Worm (Caenorhabditis elegans) whole organism, L4 larva: ENCODE data around the gene B0416.7.

Experiments used
- D1046.2 ChIP-seq: fragments of 200-800 bp; sonication (Bioruptor generic); IDR thresholded peaks from 2 replicates; pipeline ENCODE4 v1.3.6; 2022; ENCODE audit warnings: missing genetic modification characterization, missing compliant biosample characterization
- F26F4.8 ChIP-seq: fragments of 200-800 bp; sonication (Bioruptor generic); conservative IDR thresholded peaks from 2 replicates; pipeline ENCODE4 v1.3.6; 2022; ENCODE audit warnings: missing genetic modification characterization, missing compliant biosample characterization
- F37D6.2 ChIP-seq: sonication (generic microtip); optimal IDR thresholded peaks from 2 replicates; lab custom pipeline; 2016; ENCODE audit warnings: mild to moderate bottlenecking, missing genetic modification characterization, missing compliant biosample characterization
- F44E2.7 ChIP-seq: fragments of 200-800 bp; sonication (Bioruptor generic); IDR thresholded peaks from 2 replicates; pipeline ENCODE4 v2.1.2; 2022; ENCODE audit warnings: missing genetic modification characterization, missing compliant biosample characterization
- T20F7.1 ChIP-seq: fragments of 200-800 bp; sonication (Bioruptor generic); optimal IDR thresholded peaks from 2 replicates; lab custom pipeline; 2018; ENCODE audit warnings: mild to moderate bottlenecking, missing genetic modification characterization, missing compliant biosample characterization
- T26A8.4 ChIP-seq: fragments of 200-800 bp; sonication (Bioruptor generic); IDR thresholded peaks from 2 replicates; pipeline ENCODE4 v1.3.6; 2022; ENCODE audit warnings: missing genetic modification characterization, missing compliant biosample characterization
- Y48G9A.11 ChIP-seq: fragments of 200-800 bp; sonication (Bioruptor generic); IDR thresholded peaks from 2 replicates; pipeline ENCODE4 v1.3.6; 2022; ENCODE audit warnings: missing genetic modification reagents, missing genetic modification characterization, missing compliant biosample characterization
- ZK337.2 ChIP-seq: fragments of 200-800 bp; sonication (Bioruptor generic); IDR thresholded peaks from 2 replicates; pipeline ENCODE4 v1.3.6; 2022; ENCODE audit warnings: missing genetic modification reagents, missing genetic modification characterization, missing compliant biosample characterization
- aha-1 ChIP-seq: fragments of 150-350 bp; peaks from one replicate; lab custom pipeline; 2014; ENCODE audit warnings: missing biosample characterization, missing genetic modification characterization
- aly-2 ChIP-seq: sonication (generic microtip); optimal IDR thresholded peaks from 2 replicates; lab custom pipeline; 2018; ENCODE audit warnings: missing biosample characterization, missing genetic modification characterization
- ceh-32 ChIP-seq: sonication (generic microtip); optimal IDR thresholded peaks from 2 replicates; lab custom pipeline; 2016; ENCODE audit warnings: mild to moderate bottlenecking, missing genetic modification characterization, missing compliant biosample characterization; ENCODE audit not compliant: poor library complexity
- ceh-44 ChIP-seq: fragments of 200-800 bp; sonication (Bioruptor generic); IDR thresholded peaks from 2 replicates; pipeline ENCODE4 v1.3.6; 2022; ENCODE audit warnings: missing genetic modification reagents, missing genetic modification characterization, missing compliant biosample characterization
- ces-1 ChIP-seq: fragments of 150-350 bp; sonication (generic microtip); optimal IDR thresholded peaks from 4 replicates; lab custom pipeline; 2014; ENCODE audit warnings: missing biosample characterization, missing genetic modification reagents, missing genetic modification characterization
- cey-2 ChIP-seq: sonication (generic microtip); optimal IDR thresholded peaks from 3 replicates; lab custom pipeline; 2017; ENCODE audit warnings: missing genetic modification characterization, mild to moderate bottlenecking, missing compliant biosample characterization, antibody characterized with exemption, borderline replicate concordance; ENCODE audit not compliant: insufficient read depth
- daf-19 ChIP-seq: fragments of 200-800 bp; sonication (Bioruptor generic); conservative IDR thresholded peaks from 2 replicates; pipeline ENCODE4 v1.3.6; 2022; ENCODE audit warnings: missing genetic modification characterization, missing compliant biosample characterization
- daf-8 ChIP-seq: fragments of 200-800 bp; sonication (Bioruptor generic); IDR thresholded peaks from 2 replicates; pipeline ENCODE4 v1.3.6; 2022; ENCODE audit warnings: missing genetic modification characterization, missing compliant biosample characterization
- dve-1 ChIP-seq: sonication (generic microtip); optimal IDR thresholded peaks from 2 replicates; lab custom pipeline; 2017; ENCODE audit warnings: antibody characterized with exemption, mild to moderate bottlenecking, missing genetic modification characterization, missing compliant biosample characterization; ENCODE audit not compliant: insufficient read depth
- fos-1 ChIP-seq: fragments of 150-350 bp; optimal IDR thresholded peaks from 2 replicates; lab custom pipeline; 2014; ENCODE audit warnings: missing biosample characterization, missing genetic modification characterization
- hif-1 ChIP-seq, 2 experiments: sonication (generic microtip); optimal IDR thresholded peaks; 2 replicates each; lab custom pipeline; 2016 to 2017; ENCODE audit warnings: missing compliant biosample characterization in 2 of 2, missing genetic modification characterization in 2 of 2, missing genetic modification reagents in 2 of 2, missing genotype in 2 of 2, mild to moderate bottlenecking in 1 of 2
- hlh-30 ChIP-seq: sonication (generic microtip); optimal IDR thresholded peaks from 2 replicates; lab custom pipeline; 2017; ENCODE audit warnings: antibody characterized with exemption, mild to moderate bottlenecking, missing genetic modification characterization, missing compliant biosample characterization; ENCODE audit not compliant: insufficient read depth
- lim-7 ChIP-seq: fragments of 200-800 bp; sonication (Bioruptor generic); IDR thresholded peaks from 2 replicates; pipeline ENCODE4 v1.3.6; 2022; ENCODE audit warnings: missing genetic modification characterization, missing compliant biosample characterization
- lin-39 ChIP-seq: fragments of 150-350 bp; optimal IDR thresholded peaks from 2 replicates; lab custom pipeline; 2014; ENCODE audit warnings: missing biosample characterization, missing genetic modification reagents, missing genetic modification characterization
- lir-3 ChIP-seq: sonication (generic microtip); optimal IDR thresholded peaks from 2 replicates; lab custom pipeline; 2016; ENCODE audit warnings: mild to moderate bottlenecking, missing genetic modification characterization, missing compliant biosample characterization
- lsy-2 ChIP-seq, 2 experiments: fragments of 150-350 bp in 1 of 2; sonication (generic microtip) in 1 of 2; optimal IDR thresholded peaks; 2 replicates each; lab custom pipeline; 2014 to 2017; ENCODE audit warnings: missing biosample characterization in 2 of 2, missing genetic modification characterization in 2 of 2
- madf-5 ChIP-seq, 2 experiments: fragments of 200-800 bp; sonication (Bioruptor generic); IDR thresholded peaks; 2 replicates each; pipeline ENCODE4 v1.3.6; 2022; ENCODE audit warnings: missing compliant biosample characterization in 2 of 2, missing genetic modification characterization in 2 of 2
- madf-9 ChIP-seq: fragments of 200-800 bp; sonication (Bioruptor generic); conservative IDR thresholded peaks from 2 replicates; pipeline ENCODE4 v1.3.6; 2022; ENCODE audit warnings: missing genetic modification reagents, missing genetic modification characterization, missing compliant biosample characterization
- mdl-1 ChIP-seq, 2 experiments: fragments of 150-350 bp in 1 of 2; sonication (generic microtip) in 1 of 2; optimal IDR thresholded peaks; 2 replicates each; lab custom pipeline; 2014 to 2017; ENCODE audit warnings: missing biosample characterization in 2 of 2, missing genetic modification characterization in 2 of 2
- mxl-3 ChIP-seq: fragments of 200-800 bp; sonication (Bioruptor generic); optimal IDR thresholded peaks from 2 replicates; lab custom pipeline; 2018; ENCODE audit warnings: mild to moderate bottlenecking, missing genetic modification characterization, missing compliant biosample characterization
- nhr-102 ChIP-seq: sonication (generic microtip); optimal IDR thresholded peaks from 2 replicates; lab custom pipeline; 2016; ENCODE audit warnings: mild to moderate bottlenecking, missing genetic modification characterization, moderate library complexity, missing compliant biosample characterization
- nhr-11 ChIP-seq: fragments of 150-350 bp; optimal IDR thresholded peaks from 2 replicates; lab custom pipeline; 2014; ENCODE audit warnings: missing biosample characterization, missing genetic modification characterization
- nhr-25 ChIP-seq: sonication (generic microtip); optimal IDR thresholded peaks from 2 replicates; lab custom pipeline; 2017; ENCODE audit warnings: missing genetic modification characterization, mild to moderate bottlenecking, missing compliant biosample characterization, antibody characterized with exemption, moderate library complexity, borderline replicate concordance; ENCODE audit not compliant: insufficient read depth
- nhr-6 ChIP-seq: fragments of 150-350 bp; optimal IDR thresholded peaks from 2 replicates; lab custom pipeline; 2014; ENCODE audit warnings: missing biosample characterization, missing genetic modification characterization
- pha-4 ChIP-seq, 2 experiments: fragments of 150-350 bp in 1 of 2; fragments of 200-800 bp in 1 of 2; sonication (Bioruptor generic) in 1 of 2; IDR thresholded peaks in 1 of 2; optimal IDR thresholded peaks in 1 of 2; 2 replicates each; pipeline versions ENCODE4 v1.3.6 to Lab custom; 2014 to 2022; ENCODE audit warnings: missing genetic modification characterization in 2 of 2, missing genetic modification reagents in 2 of 2, missing biosample characterization in 1 of 2, missing compliant biosample characterization in 1 of 2
- php-3 ChIP-seq: fragments of 200-800 bp; sonication (Bioruptor generic); IDR thresholded peaks from 2 replicates; pipeline ENCODE4 v1.3.6; 2022; ENCODE audit warnings: missing genetic modification reagents, missing genetic modification characterization, missing compliant biosample characterization
- rbr-2 ChIP-seq: sonication (generic microtip); optimal IDR thresholded peaks from 2 replicates; lab custom pipeline; 2016; ENCODE audit warnings: missing genotype, missing genetic modification characterization, missing compliant biosample characterization
- saeg-2 ChIP-seq: fragments of 200-800 bp; sonication (Bioruptor generic); IDR thresholded peaks from 2 replicates; pipeline ENCODE4 v1.3.6; 2022; ENCODE audit warnings: missing genetic modification reagents, missing genetic modification characterization, missing compliant biosample characterization
- sdz-12 ChIP-seq: fragments of 200-800 bp; sonication (Bioruptor generic); optimal IDR thresholded peaks from 2 replicates; lab custom pipeline; 2018; ENCODE audit warnings: mild to moderate bottlenecking, missing genetic modification characterization, missing compliant biosample characterization
- snpc-1.2 ChIP-seq: fragments of 200-800 bp; sonication (Bioruptor generic); IDR thresholded peaks from 2 replicates; pipeline ENCODE4 v1.3.6; 2022; ENCODE audit warnings: missing genetic modification reagents, missing genetic modification characterization, missing compliant biosample characterization
- spr-1 ChIP-seq: sonication (generic microtip); optimal IDR thresholded peaks from 2 replicates; lab custom pipeline; 2016; ENCODE audit warnings: mild to moderate bottlenecking, missing genetic modification characterization, missing compliant biosample characterization
- spr-3 ChIP-seq: fragments of 200-800 bp; sonication (Bioruptor generic); optimal IDR thresholded peaks from 2 replicates; lab custom pipeline; 2018; ENCODE audit warnings: mild to moderate bottlenecking, missing genetic modification characterization, missing compliant biosample characterization
- unc-130 ChIP-seq: sonication (generic microtip); optimal IDR thresholded peaks from 2 replicates; lab custom pipeline; 2016; ENCODE audit warnings: missing genetic modification reagents, missing genetic modification characterization, missing compliant biosample characterization
- zfp-3 ChIP-seq: fragments of 200-800 bp; sonication (Bioruptor generic); conservative IDR thresholded peaks from 2 replicates; pipeline ENCODE4 v1.3.6; 2022; ENCODE audit warnings: missing genetic modification reagents, missing genetic modification characterization, missing compliant biosample characterization
- ztf-7 ChIP-seq: fragments of 150-350 bp; optimal IDR thresholded peaks from 2 replicates; lab custom pipeline; 2014; ENCODE audit warnings: missing biosample characterization, missing genetic modification characterization

Gene B0416.7

DNA sequence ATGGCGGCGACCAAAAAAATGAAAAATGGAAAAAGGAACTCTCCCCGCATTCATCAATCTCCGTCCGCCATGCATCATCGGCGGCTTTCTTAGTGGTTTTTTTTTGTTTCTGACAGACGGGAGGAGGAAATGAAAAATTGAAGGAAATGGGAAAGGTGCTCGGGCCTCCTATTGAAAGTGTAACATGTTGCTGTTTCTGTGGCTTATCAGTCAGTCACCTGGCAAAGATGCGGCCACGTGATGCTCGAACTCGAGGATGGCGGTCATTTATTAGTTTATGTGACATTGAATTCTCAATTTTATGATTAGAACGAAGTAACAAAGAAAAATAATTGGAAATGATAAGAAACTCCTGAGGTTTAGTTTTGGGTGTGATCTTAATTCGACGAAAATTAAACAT, 33.1 kb downstream of the B0416.7 start (continued):
- TF ChIP-seq hlh-30 (tag; lab: Kevin White, UChicago) = peak; percentile 94
- no peak for TF ChIP-seq fos-1 (tag; lab: Kevin White, UChicago)
- 0 out of 2 replicates have a peak, but pooled peaks have one; percentile 38 for TF ChIP-seq zfp-3 (GFP tag; lab: Robert Waterston, UW)
- TF ChIP-seq rbr-2 (tag; lab: Kevin White, UChicago) = no peak
- 0 out of 2 replicates have a peak, but pooled peaks have one; percentile 20 for TF ChIP-seq saeg-2 (GFP tag; lab: Robert Waterston, UW)
- no peak for TF ChIP-seq ztf-7
- TF ChIP-seq lsy-2 (tag; optimal IDR thresholded peaks at IDR 0.05; lab: Kevin White, UChicago) = peak in 1 of 2 experiments; percentile 43
- TF ChIP-seq madf-9 (GFP tag; lab: Robert Waterston, UW) = 0 out of 2 replicates have a peak, but pooled peaks have one; percentile 27
- TF ChIP-seq spr-1 (tag; lab: Kevin White, UChicago) = no peak
- TF ChIP-seq lim-7 = peak; percentile 37; the same call in 1 of the 2 replicates

DNA sequence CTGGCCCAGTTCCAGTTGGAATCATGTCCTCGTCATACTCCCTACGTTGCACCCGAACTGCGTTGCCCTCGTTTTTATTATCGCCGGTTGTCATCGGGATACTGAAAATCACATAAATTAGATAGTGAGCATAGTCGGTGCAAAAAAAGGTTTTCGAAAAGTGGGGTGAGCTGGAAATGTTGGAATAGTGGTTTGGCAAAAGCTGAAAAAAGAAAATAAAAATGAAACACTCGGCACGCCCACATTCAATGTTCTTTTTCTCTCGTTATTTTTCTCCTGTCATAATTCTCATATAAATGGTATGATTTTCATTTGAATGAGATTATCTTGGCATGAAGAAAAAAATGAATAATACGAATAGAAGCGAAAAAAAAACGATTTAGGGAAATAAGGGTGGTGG, 33.5 kb downstream of the B0416.7 start, which contains the start of gene F18G5.6:
Gene F18G5.6 (minus strand): TSS at position 101 of the 400 bp plus-strand sequence.
- TF ChIP-seq daf-8 (no peak), T20F7.1 (GFP tag; lab: Kevin White, UChicago) (no peak), aly-2 (tag; lab: Kevin White, UChicago) (no peak), sdz-12 (GFP tag; lab: Kevin White, UChicago) (no peak), lim-7 (0 out of 2 replicates have a peak, but pooled peaks have one; percentile 12), lin-39 (tag; lab: Kevin White, UChicago) (no peak), hif-1 (tag; optimal IDR thresholded peaks at IDR 0.05; lab: Kevin White, UChicago) (no peak), ces-1 (GFP tag; lab: Kevin White, UChicago) (no peak)
- TF ChIP-seq, all 104 proteins: peak for 1

DNA sequence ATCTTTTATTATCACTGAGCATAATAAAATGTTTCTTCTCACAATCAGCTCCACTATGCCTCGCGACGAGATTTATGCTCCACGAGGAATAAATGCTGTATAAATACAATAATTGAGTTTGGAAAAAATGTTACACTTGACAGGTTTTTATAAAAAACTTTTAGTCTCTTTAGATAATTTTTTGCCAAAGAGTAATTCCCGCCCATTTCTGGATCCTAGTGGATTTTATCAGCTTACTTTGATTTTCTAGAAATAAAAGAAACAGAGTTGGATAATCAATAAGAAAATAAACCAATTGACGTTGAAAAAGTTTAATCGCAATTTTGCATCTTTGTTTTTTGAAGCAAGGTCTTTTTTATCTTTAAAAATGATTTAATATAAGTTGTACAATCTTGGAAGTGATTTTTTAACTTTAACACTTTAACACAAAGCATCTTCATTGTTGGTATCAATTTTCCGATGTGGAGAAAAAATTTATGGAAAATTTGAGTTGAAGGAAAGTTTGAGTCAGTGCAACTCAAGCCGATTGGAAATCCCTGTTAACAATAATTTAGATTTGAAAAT, 36.0 kb downstream of the B0416.7 start:
- TF ChIP-seq zfp-3 (GFP tag; lab: Robert Waterston, UW) (peak; percentile 60; the same call in 1 of the 2 replicates), F44E2.7 (GFP tag; lab: Robert Waterston, UW) (no peak), madf-5 (GFP tag; IDR thresholded peaks at IDR 0.05; lab: Robert Waterston, UW) (no peak), mdl-1 (tag; optimal IDR thresholded peaks at IDR 0.05; lab: Kevin White, UChicago) (no peak), Y48G9A.11 (no peak), snpc-1.2 (GFP tag; lab: Robert Waterston, UW) (0 out of 2 replicates have a peak, but pooled peaks have one; percentile 17), lim-7 (no peak), php-3 (GFP tag; lab: Robert Waterston, UW) (peak; percentile 41; the same call in 1 of the 2 replicates), dve-1 (tag; lab: Kevin White, UChicago) (peak; percentile 54), nhr-102 (peak; percentile 47), pha-4 (GFP tag; IDR thresholded peaks at IDR 0.05; lab: Robert Waterston, UW) (no peak), pha-4 (tag; optimal IDR thresholded peaks at IDR 0.05; lab: Kevin White, UChicago) (no peak), F37D6.2 (no peak), nhr-25 (tag; lab: Kevin White, UChicago) (no peak), ceh-44 (no peak), lin-39 (tag; lab: Kevin White, UChicago) (no peak)

DNA sequence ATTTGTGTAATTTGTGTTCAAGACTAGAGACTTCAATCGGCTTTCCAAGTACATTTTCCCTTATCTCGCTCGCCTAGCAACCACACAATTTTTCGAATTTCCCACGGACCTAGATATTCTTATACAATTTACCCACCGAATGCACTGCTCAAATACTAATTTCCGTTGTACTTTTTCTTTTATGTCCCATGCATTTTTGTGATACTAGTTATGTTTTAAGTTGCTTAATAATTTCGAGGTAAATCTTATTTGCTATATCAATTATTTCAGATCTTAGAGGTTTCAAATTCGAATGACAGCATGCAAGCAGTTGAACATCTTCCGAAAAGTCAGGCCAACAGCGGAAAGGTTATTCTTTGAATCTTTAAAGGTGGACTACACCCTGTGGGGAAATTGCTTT, 38.2 kb downstream of the B0416.7 start, which contains the start of gene F18G5.1:
Gene F18G5.1 (plus strand): TSS at position 301 of the 400 bp plus-strand sequence.
- no peak for TF ChIP-seq sdz-12 (GFP tag; lab: Kevin White, UChicago)
- no peak for TF ChIP-seq daf-19 (GFP tag; lab: Robert Waterston, UW)
- TF ChIP-seq ceh-44 = no peak
- no peak for TF ChIP-seq spr-3
- TF ChIP-seq ZK337.2 (GFP tag; lab: Robert Waterston, UW) = no peak
- TF ChIP-seq nhr-6 (tag; lab: Kevin White, UChicago) = no peak
- TF ChIP-seq nhr-11 (tag; lab: Kevin White, UChicago) = no peak
- TF ChIP-seq ceh-32 = no peak
- TF ChIP-seq aly-2 (tag; lab: Kevin White, UChicago) = no peak
- TF ChIP-seq unc-130 (GFP tag; lab: Kevin White, UChicago) = no peak
- TF ChIP-seq lir-3 = no peak
- no peak for TF ChIP-seq T26A8.4 (GFP tag; lab: Robert Waterston, UW)
- no peak for TF ChIP-seq D1046.2 (GFP tag; lab: Robert Waterston, UW)
- no peak for TF ChIP-seq aha-1 (tag; lab: Kevin White, UChicago)
- TF ChIP-seq cey-2 = no peak
- TF ChIP-seq mxl-3 (GFP tag; lab: Kevin White, UChicago) = no peak
- no peak for TF ChIP-seq F26F4.8 (GFP tag; lab: Robert Waterston, UW)
- TF ChIP-seq, all 104 proteins: peak for 0
